Fruit fly (Drosophila melanogaster): ENCODE measurements around the gene unc80.

unc80 gene

DNA sequence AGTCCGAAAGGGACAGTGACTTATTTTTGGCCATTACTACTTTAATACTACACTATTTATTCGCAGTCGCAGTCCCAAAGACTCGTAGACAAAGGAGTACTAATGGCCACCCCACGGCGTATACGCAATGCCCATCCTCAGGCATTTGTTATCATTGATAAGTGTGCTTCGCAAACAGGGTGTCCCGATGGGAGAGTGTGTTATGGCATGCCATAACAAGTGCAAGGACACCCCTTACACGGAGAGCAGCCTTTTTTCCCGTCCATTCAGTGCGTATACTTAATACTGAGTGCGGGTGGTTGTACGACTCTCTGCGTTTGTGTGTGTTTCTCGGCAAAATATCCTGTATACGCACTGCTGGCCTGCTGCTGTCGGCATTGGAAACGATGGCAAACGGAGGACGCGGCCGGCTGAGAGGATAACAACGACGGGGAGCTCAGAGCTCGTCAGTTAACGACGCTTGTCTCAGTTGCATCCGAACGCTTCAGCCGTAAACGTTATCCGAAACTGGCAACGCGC is at the start of gene unc80:
unc80 (plus strand) TSS at position 469 of the 519 bp plus-strand sequence.
- no peak for TF ChIP-seq h (optimal IDR thresholded peaks at IDR 0.05)
- no peak for TF ChIP-seq ttk (optimal IDR thresholded peaks at IDR 0.05)
- no peak for TF ChIP-seq Sin3A (optimal IDR thresholded peaks at IDR 0.05)
- no peak for TF ChIP-seq insv (optimal IDR thresholded peaks at IDR 0.05)
- no peak for TF ChIP-seq Myc (optimal IDR thresholded peaks at IDR 0.05)
- no peak for TF ChIP-seq psq (optimal IDR thresholded peaks at IDR 0.05)

- no peak for TF ChIP-seq ttk (optimal IDR thresholded peaks at IDR 0.05)
- TF ChIP-seq Sin3A (optimal IDR thresholded peaks at IDR 0.05): no peak
- no peak for TF ChIP-seq Myc (optimal IDR thresholded peaks at IDR 0.05)
- TF ChIP-seq h (optimal IDR thresholded peaks at IDR 0.05): no peak
- TF ChIP-seq insv (optimal IDR thresholded peaks at IDR 0.05): no peak
- no peak for TF ChIP-seq psq (optimal IDR thresholded peaks at IDR 0.05)
These were observed 48.4 kb upstream of the unc80 start for dm6 chr3R:27613814-27614213.

- TF ChIP-seq psq (optimal IDR thresholded peaks at IDR 0.05) (no peak), h (optimal IDR thresholded peaks at IDR 0.05) (no peak)
These were observed 45.7 kb upstream of the unc80 start for dm6 chr3R:27616493-27616892.

dm6 chr3R:27621861-27622260 is 40.4 kb upstream of the unc80 start:
- TF ChIP-seq psq (optimal IDR thresholded peaks at IDR 0.05) (no peak), Myc (optimal IDR thresholded peaks at IDR 0.05) (no peak), ttk (optimal IDR thresholded peaks at IDR 0.05) (no peak), h (optimal IDR thresholded peaks at IDR 0.05) (no peak), insv (optimal IDR thresholded peaks at IDR 0.05) (no peak), Sin3A (optimal IDR thresholded peaks at IDR 0.05) (no peak)

dm6 chr3R:27622993-27623392 is 39.2 kb upstream of the unc80 start:
- TF ChIP-seq insv (optimal IDR thresholded peaks at IDR 0.05) (no peak), Myc (optimal IDR thresholded peaks at IDR 0.05) (no peak), Sin3A (optimal IDR thresholded peaks at IDR 0.05) (no peak), ttk (optimal IDR thresholded peaks at IDR 0.05) (no peak)

DNA sequence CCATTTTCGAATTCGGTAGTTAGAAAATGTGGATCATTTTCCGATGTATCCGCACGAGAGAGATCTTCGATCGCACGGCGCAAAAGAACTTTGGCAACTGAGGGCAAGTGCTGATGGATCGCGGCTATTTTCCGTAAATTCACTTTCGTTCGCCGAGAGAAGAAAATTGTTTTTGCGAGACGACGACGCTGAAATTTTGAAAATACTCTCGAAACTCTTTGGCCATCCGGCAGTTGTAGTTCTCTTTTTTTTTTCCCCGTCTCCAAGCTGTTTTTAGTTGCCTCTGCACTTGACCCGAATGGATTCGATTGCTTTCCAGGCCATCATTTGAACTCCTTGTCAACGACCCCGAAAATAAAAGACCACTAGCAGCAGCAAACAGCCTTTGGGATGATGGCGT is 36.3 kb upstream of the unc80 start, which contains the start of gene CG5612:
CG5612 (minus strand) TSS at position 101 of the 400 bp plus-strand sequence.
- TF ChIP-seq insv (optimal IDR thresholded peaks at IDR 0.05) (no peak), Myc (optimal IDR thresholded peaks at IDR 0.05) (no peak)

dm6 chr3R:27636010-27636584 is 26.1 kb upstream of the unc80 start, which contains the start of the genes CG5611 and Mtl:
TSS of gene CG5611 (minus strand) at chr3R:27636060.
TSS of gene Mtl (plus strand) at chr3R:27636412.
- TF ChIP-seq Myc (optimal IDR thresholded peaks at IDR 0.05) (no peak), psq (optimal IDR thresholded peaks at IDR 0.05) (no peak), ttk (optimal IDR thresholded peaks at IDR 0.05) (no peak), insv (optimal IDR thresholded peaks at IDR 0.05) (no peak), h (optimal IDR thresholded peaks at IDR 0.05) (no peak), Sin3A (optimal IDR thresholded peaks at IDR 0.05) (no peak)

- TF ChIP-seq Sin3A (optimal IDR thresholded peaks at IDR 0.05) (no peak), Myc (optimal IDR thresholded peaks at IDR 0.05) (no peak), ttk (optimal IDR thresholded peaks at IDR 0.05) (no peak), h (optimal IDR thresholded peaks at IDR 0.05) (no peak), psq (optimal IDR thresholded peaks at IDR 0.05) (no peak), insv (optimal IDR thresholded peaks at IDR 0.05) (no peak)
These were observed 25.5 kb upstream of the unc80 start for dm6 chr3R:27636720-27637119.

DNA sequence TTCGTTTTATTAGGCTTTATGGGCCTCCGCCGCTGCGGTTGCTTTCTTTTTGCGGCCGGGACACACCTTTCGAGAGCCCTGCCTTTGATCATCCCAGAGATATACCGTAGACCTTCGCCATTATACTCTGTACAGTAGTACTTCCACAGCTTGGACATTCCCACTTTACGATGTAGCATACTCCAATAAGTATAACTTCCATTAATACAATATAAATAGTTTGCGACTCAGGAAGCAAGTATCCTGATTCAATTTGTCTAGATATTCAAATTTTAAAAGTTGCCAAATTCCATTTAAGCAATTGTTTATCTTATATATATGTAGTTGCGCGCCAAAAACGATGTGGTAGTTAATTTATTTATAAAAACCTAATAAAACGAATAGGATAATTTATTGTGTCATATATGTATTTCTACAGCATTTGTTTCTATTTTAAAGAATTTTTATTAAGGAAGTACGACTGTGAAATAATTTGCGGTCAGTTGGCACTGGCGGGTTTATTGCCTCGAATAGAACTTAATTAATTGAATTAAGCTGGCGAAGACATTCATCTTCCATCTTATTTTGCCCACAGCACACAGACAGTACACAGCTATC is 24.9 kb upstream of the unc80 start:
- no peak for TF ChIP-seq Sin3A (optimal IDR thresholded peaks at IDR 0.05)
- no peak for TF ChIP-seq h (optimal IDR thresholded peaks at IDR 0.05)
- no peak for TF ChIP-seq psq (optimal IDR thresholded peaks at IDR 0.05)
- no peak for TF ChIP-seq Myc (optimal IDR thresholded peaks at IDR 0.05)
- no peak for TF ChIP-seq ttk (optimal IDR thresholded peaks at IDR 0.05)
- no peak for TF ChIP-seq insv (optimal IDR thresholded peaks at IDR 0.05)

DNA sequence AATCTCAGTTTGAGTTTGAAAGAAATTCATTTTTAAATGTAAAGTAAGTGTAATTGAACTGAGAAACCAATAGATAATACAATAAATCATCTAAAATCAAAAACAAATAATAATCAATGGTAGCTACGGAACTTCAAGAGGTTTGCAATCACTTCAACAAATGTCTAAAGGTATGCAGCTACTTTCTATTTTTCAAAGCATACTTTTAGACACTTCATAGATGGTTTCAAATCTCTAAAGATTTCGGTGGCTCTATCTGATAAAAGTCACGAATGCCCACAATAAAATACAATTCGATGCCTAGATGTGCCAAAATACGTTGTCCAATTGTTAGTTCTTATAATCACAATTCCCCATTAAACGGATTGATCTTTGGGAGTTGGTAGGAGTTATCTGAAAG is 19.2 kb upstream of the unc80 start:
- TF ChIP-seq Myc (optimal IDR thresholded peaks at IDR 0.05): no peak
- no peak for TF ChIP-seq Sin3A (optimal IDR thresholded peaks at IDR 0.05)
- no peak for TF ChIP-seq h (optimal IDR thresholded peaks at IDR 0.05)
- TF ChIP-seq ttk (optimal IDR thresholded peaks at IDR 0.05): no peak
- TF ChIP-seq insv (optimal IDR thresholded peaks at IDR 0.05): no peak
- TF ChIP-seq psq (optimal IDR thresholded peaks at IDR 0.05): no peak

DNA sequence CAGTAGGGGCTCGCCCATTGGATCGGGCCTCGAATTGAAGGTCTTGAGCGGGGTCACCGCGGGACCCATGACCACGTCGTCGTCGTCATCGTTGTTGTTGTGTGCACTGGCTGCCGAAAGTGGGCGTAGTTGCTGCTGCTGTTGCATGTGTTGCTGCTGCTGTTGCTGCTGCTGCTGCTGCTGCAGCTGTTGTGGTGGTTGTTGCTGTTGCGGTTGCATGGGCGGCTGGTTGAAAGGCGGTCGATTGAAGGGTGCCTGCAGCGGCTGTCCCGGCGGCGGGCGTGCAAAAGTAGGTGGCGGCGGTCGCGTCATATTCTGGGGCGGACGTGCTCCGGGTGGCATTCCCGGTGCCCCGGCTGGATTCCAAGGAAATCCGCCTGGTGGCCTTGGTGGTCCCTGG is 14.4 kb upstream of the unc80 start:
- TF ChIP-seq insv (optimal IDR thresholded peaks at IDR 0.05): no peak
- no peak for TF ChIP-seq Myc (optimal IDR thresholded peaks at IDR 0.05)
- no peak for TF ChIP-seq psq (optimal IDR thresholded peaks at IDR 0.05)
- TF ChIP-seq Sin3A (optimal IDR thresholded peaks at IDR 0.05): no peak
- TF ChIP-seq h (optimal IDR thresholded peaks at IDR 0.05): no peak
- TF ChIP-seq ttk (optimal IDR thresholded peaks at IDR 0.05): no peak

- TF ChIP-seq h (optimal IDR thresholded peaks at IDR 0.05) (no peak), insv (optimal IDR thresholded peaks at IDR 0.05) (no peak), psq (optimal IDR thresholded peaks at IDR 0.05) (no peak), ttk (optimal IDR thresholded peaks at IDR 0.05) (no peak), Myc (optimal IDR thresholded peaks at IDR 0.05) (no peak), Sin3A (optimal IDR thresholded peaks at IDR 0.05) (no peak)
These were observed 10.5 kb upstream of the unc80 start for dm6 chr3R:27651710-27652109.
